Fruit fly (Drosophila melanogaster) whole organism, wandering third instar larva: Measurements from ENCODE around the gene CG5793.

Experiments
- Abd-B ChIP-seq: fragments of >200 bp; optimal IDR thresholded peaks from 2 replicates; lab custom pipeline; 2017; ENCODE audit warnings: missing biosample characterization, missing genetic modification characterization
- CG9705 ChIP-seq: fragments of 200-800 bp; sonication (Bioruptor generic); optimal IDR thresholded peaks from 2 replicates; lab custom pipeline; 2018; ENCODE audit warnings: missing biosample characterization, mild to moderate bottlenecking, missing genetic modification characterization
- Dfd ChIP-seq: fragments of >200 bp; optimal IDR thresholded peaks from 2 replicates; lab custom pipeline; 2017; ENCODE audit warnings: missing biosample characterization, missing genetic modification characterization
- Hr78 ChIP-seq: fragments of >200 bp; optimal IDR thresholded peaks from 2 replicates; lab custom pipeline; 2017; ENCODE audit warnings: missing biosample characterization, missing genetic modification characterization
- Mio ChIP-seq: sonication (Bioruptor generic); optimal IDR thresholded peaks from 2 replicates; lab custom pipeline; 2016; ENCODE audit warnings: missing biosample characterization, missing genetic modification characterization
- OdsH ChIP-seq: fragments of 200-800 bp; sonication (Bioruptor generic); optimal IDR thresholded peaks from 2 replicates; lab custom pipeline; 2016; ENCODE audit warnings: missing biosample characterization, mild to moderate bottlenecking, missing genetic modification characterization
- br ChIP-seq: fragments of 200-800 bp; sonication (Bioruptor generic); optimal IDR thresholded peaks from 2 replicates; lab custom pipeline; 2016; ENCODE audit warnings: missing biosample characterization, missing genetic modification characterization
- dmrt93B ChIP-seq: fragments of 200-800 bp; sonication (Bioruptor generic); optimal IDR thresholded peaks from 2 replicates; lab custom pipeline; 2018; ENCODE audit warnings: missing biosample characterization, mild to moderate bottlenecking, missing genetic modification characterization
- foxo ChIP-seq, 2 experiments: fragments of 200-800 bp; sonication (Bioruptor generic); optimal IDR thresholded peaks; 2 replicates in 1 of 2; 3 replicates in 1 of 2; lab custom pipeline; 2016 to 2017; ENCODE audit warnings: missing biosample characterization in 2 of 2, missing genetic modification characterization in 2 of 2
- lola ChIP-seq: fragments of >200 bp; optimal IDR thresholded peaks from 2 replicates; lab custom pipeline; 2017; ENCODE audit warnings: missing biosample characterization, missing genetic modification characterization
- psq ChIP-seq: fragments of 200-800 bp; sonication (Bioruptor generic); optimal IDR thresholded peaks from 3 replicates; lab custom pipeline; 2017; ENCODE audit warnings: missing biosample characterization, mild to moderate bottlenecking, missing genetic modification characterization, moderate library complexity
- sage ChIP-seq: fragments of 200-800 bp; sonication (Bioruptor generic); optimal IDR thresholded peaks from 2 replicates; lab custom pipeline; 2016; ENCODE audit warnings: missing biosample characterization, mild to moderate bottlenecking, missing genetic modification characterization
- usp ChIP-seq: fragments of >200 bp; optimal IDR thresholded peaks from 2 replicates; lab custom pipeline; 2017; ENCODE audit warnings: missing biosample characterization, missing genetic modification characterization

DNA sequence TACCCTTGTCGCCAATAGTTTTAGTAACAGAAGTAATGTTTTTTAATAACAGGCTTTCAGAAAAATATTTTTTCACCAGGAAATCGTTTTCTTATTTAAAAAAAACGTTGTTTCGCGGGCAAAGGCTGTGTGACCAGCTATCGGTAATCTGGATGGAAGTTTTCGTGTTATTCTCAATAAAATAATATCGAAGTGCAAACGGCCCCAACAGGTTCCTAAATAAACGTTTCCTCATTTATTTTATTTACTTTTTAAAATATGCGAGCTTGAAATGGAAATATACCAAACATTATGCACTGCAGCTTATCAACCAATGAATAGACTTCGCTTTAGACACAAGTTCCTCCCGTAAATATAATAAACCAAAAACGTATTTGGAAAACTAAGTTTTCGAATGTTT, 2.7 kb downstream of the CG5793 start, which contains the start of gene Ice2:
- TF ChIP-seq foxo (GFP tag; optimal IDR thresholded peaks at IDR 0.05; lab: Kevin White, UChicago) (no peak), OdsH (no peak), lola (GFP tag; lab: Kevin White, UChicago) (no peak), CG9705 (GFP tag; lab: Kevin White, UChicago) (no peak), usp (no peak), Abd-B (GFP tag; lab: Kevin White, UChicago) (no peak), Dfd (no peak), dmrt93B (no peak), psq (GFP tag; lab: Kevin White, UChicago) (no peak), Mio (GFP tag; lab: Kevin White, UChicago) (no peak), Hr78 (no peak), sage (GFP tag; lab: Kevin White, UChicago) (no peak), br (GFP tag; lab: Kevin White, UChicago) (no peak)
